Fruit fly (Drosophila melanogaster): ENCODE data around the gene Lcp65Ab1.

DNA sequence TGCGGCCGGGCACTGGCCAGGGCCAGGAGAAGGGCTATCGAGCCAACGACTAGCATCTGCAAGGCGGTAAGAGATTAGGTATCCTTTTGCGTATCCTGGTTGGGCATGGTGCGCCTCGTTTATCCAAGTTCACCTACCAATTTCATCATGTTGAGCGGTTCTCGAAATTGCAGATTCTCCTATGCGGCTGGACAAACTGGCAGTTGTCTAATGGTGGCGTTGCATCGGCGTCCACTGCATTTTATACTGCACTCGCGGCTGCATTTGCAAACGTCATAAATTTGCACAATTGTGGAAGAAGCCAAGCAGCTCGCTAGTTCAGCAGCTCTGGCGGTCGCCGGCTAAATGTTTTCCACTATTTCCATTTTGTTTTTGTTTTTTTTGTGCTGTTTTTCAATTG lies 3.2 kb downstream of the Lcp65Ab1 start, which contains the start of gene Acp65Aa:
- no peak for TF ChIP-seq fd96Ca (GFP tag; IDR thresholded peaks at IDR 0.05)
- no peak for TF ChIP-seq CG17806 (tag; optimal IDR thresholded peaks at IDR 0.05)
- no peak for TF ChIP-seq CG8159 (tag; optimal IDR thresholded peaks at IDR 0.05)
- no peak for TF ChIP-seq CG8301 (tag; optimal IDR thresholded peaks at IDR 0.05)
- no peak for TF ChIP-seq CG14655 (GFP tag; optimal IDR thresholded peaks at IDR 0.05)

Measured in whole organism, pupa.